Worm (Caenorhabditis elegans) whole organism, L1 larva: ENCODE measurements around the gene bath-42.

ENCODE experiments used
- aha-1 ChIP-seq: fragments of 150-350 bp; optimal IDR thresholded peaks from 2 replicates; lab custom pipeline; 2014; ENCODE audit warnings: missing biosample characterization, missing genetic modification characterization
- ama-1 ChIP-seq: fragments of 150-350 bp; optimal IDR thresholded peaks from 2 replicates; lab custom pipeline; 2014
- blmp-1 ChIP-seq: fragments of 150-350 bp; optimal IDR thresholded peaks from 2 replicates; lab custom pipeline; 2014; ENCODE audit warnings: missing biosample characterization, missing genetic modification characterization
- dpl-1 ChIP-seq, 3 experiments: fragments of 150-350 bp in 2 of 3; sonication (generic microtip) in 1 of 3; optimal IDR thresholded peaks; 2 replicates each; lab custom pipeline; 2014 to 2017; ENCODE audit warnings: missing biosample characterization in 3 of 3, missing genetic modification characterization in 3 of 3, missing genetic modification reagents in 3 of 3
- elt-3 ChIP-seq, 6 experiments: fragments of 150-350 bp in 1 of 6; sonication (generic microtip); optimal IDR thresholded peaks; 2 replicates each; lab custom pipeline; 2017 to 2018; ENCODE audit warnings: missing biosample characterization in 6 of 6, missing genetic modification characterization in 6 of 6, inconsistent platforms in 1 of 6
- fkh-10 ChIP-seq: sonication (generic microtip); optimal IDR thresholded peaks from 2 replicates; lab custom pipeline; 2017; ENCODE audit warnings: missing biosample characterization, missing genetic modification reagents, missing genetic modification characterization
- fkh-8 ChIP-seq: sonication (generic microtip); optimal IDR thresholded peaks from 2 replicates; lab custom pipeline; 2016; ENCODE audit warnings: mild to moderate bottlenecking, missing genetic modification characterization, missing compliant biosample characterization
- hlh-4 ChIP-seq: sonication (generic microtip); optimal IDR thresholded peaks from 2 replicates; lab custom pipeline; 2016; ENCODE audit warnings: mild to moderate bottlenecking, missing genetic modification characterization, missing compliant biosample characterization
- lin-35 ChIP-seq, 2 experiments: fragments of 150-350 bp; optimal IDR thresholded peaks; 2 replicates each; lab custom pipeline; 2014; ENCODE audit warnings: missing biosample characterization in 2 of 2, missing genetic modification characterization in 2 of 2, missing genetic modification reagents in 2 of 2
- nhr-237 ChIP-seq: fragments of 150-350 bp; optimal IDR thresholded peaks from 2 replicates; lab custom pipeline; 2014; ENCODE audit warnings: missing biosample characterization, missing genetic modification characterization
- nhr-28 ChIP-seq: fragments of 150-350 bp; optimal IDR thresholded peaks from 2 replicates; lab custom pipeline; 2014; ENCODE audit warnings: missing biosample characterization, missing genetic modification characterization
- pax-3 ChIP-seq: fragments of 200-800 bp; sonication (Bioruptor generic); optimal IDR thresholded peaks from 2 replicates; lab custom pipeline; 2018; ENCODE audit warnings: mild to moderate bottlenecking, missing genetic modification characterization, moderate library complexity, missing compliant biosample characterization
- snu-23 ChIP-seq: sonication (generic microtip); optimal IDR thresholded peaks from 2 replicates; lab custom pipeline; 2016; ENCODE audit warnings: missing genetic modification characterization, missing compliant biosample characterization
- ztf-11 ChIP-seq, 2 experiments: sonication (generic microtip); optimal IDR thresholded peaks; 2 replicates each; lab custom pipeline; 2016 to 2017; ENCODE audit warnings: missing genetic modification characterization in 2 of 2, missing biosample characterization in 1 of 2, missing compliant biosample characterization in 1 of 2

DNA sequence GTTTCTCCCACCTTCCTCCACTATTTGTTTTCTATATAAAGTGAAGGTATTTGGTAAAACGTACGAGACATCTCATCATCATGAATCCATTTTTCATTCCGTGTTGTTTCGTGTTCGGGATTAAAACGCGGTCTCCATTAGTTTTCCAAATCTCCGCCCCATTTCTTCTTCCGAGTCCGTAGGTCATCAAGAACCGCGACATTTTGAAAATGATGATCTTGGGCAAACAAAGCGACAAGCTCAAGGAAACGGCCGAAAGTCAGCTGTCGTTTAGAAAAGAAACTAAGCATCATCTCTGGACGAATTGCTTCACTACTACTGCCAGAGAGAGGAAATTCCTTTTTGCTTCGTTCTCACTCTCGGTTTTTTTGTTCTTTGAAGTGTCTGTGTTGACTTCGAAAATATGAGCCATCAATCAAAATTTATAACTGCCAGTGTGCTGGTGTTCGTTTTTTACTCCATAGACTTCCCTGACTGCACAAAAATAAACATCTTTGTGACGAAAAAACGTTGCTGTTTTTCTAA, 9.5 kb upstream of the bath-42 start:
- TF ChIP-seq lin-35 (GFP tag; optimal IDR thresholded peaks at IDR 0.05; lab: Kevin White, UChicago) = no peak
- no peak for TF ChIP-seq dpl-1 (GFP tag; optimal IDR thresholded peaks at IDR 0.05; lab: Kevin White, UChicago)
- no peak for TF ChIP-seq ztf-11 (tag; optimal IDR thresholded peaks at IDR 0.05; lab: Kevin White, UChicago)
- TF ChIP-seq snu-23 (GFP tag; lab: Kevin White, UChicago) = no peak
- no peak for TF ChIP-seq nhr-237 (tag; lab: Kevin White, UChicago)
- TF ChIP-seq nhr-28 = no peak
- TF ChIP-seq fkh-10 (GFP tag; lab: Kevin White, UChicago) = no peak
- no peak for TF ChIP-seq ama-1
- no peak for TF ChIP-seq pax-3 (tag; lab: Kevin White, UChicago)
- no peak for TF ChIP-seq hlh-4 (tag; lab: Kevin White, UChicago)
- no peak for TF ChIP-seq elt-3 (tag; optimal IDR thresholded peaks at IDR 0.05; lab: Kevin White, UChicago)
- TF ChIP-seq fkh-8 (tag; lab: Kevin White, UChicago) = no peak
- TF ChIP-seq blmp-1 (tag; lab: Kevin White, UChicago) = no peak
- TF ChIP-seq aha-1 (tag; lab: Kevin White, UChicago) = no peak
